Worm (Caenorhabditis elegans): ENCODE measurements around the gene cht-4.

- no peak for TF ChIP-seq pha-4 (tag; optimal IDR thresholded peaks at IDR 0.05)
- no peak for TF ChIP-seq hsf-1 (GFP tag; IDR thresholded peaks at IDR 0.05)
- no peak for TF ChIP-seq aptf-2 (GFP tag; conservative IDR thresholded peaks at IDR 0.05)
- TF ChIP-seq unc-130 (GFP tag; optimal IDR thresholded peaks at IDR 0.05) = no peak
- no peak for TF ChIP-seq sdz-38 (tag; optimal IDR thresholded peaks at IDR 0.05)
- no peak for TF ChIP-seq ama-1 (optimal IDR thresholded peaks at IDR 0.05)
- no peak for TF ChIP-seq ama-1 (GFP tag; optimal IDR thresholded peaks at IDR 0.05)
- no peak for TF ChIP-seq B0261.1 (tag; optimal IDR thresholded peaks at IDR 0.05)
Observed at ce11 chrIII:1689927-1690326, 32.6 kb upstream of the cht-4 start, which contains the start of gene Y22D7AR.14.
